Fruit fly (Drosophila melanogaster) whole organism, embryonic: ENCODE data around the gene AlaRS-m.

Experiments
- Awh ChIP-seq: fragments of 200-800 bp; sonication (Bioruptor generic); IDR thresholded peaks from 2 replicates; pipeline ENCODE4, ENCODE4 v1.3.6; 2022; ENCODE audit warnings: missing biosample characterization, missing genetic modification characterization
- Bdp1 ChIP-seq: fragments of 200-800 bp; sonication (Bioruptor generic); optimal IDR thresholded peaks from 3 replicates; lab custom pipeline; 2016; ENCODE audit warnings: missing biosample characterization, missing genetic modification characterization
- CG10267 ChIP-seq: fragments of 200-800 bp; sonication (Bioruptor generic); optimal IDR thresholded peaks from 2 replicates; lab custom pipeline; 2018; ENCODE audit warnings: missing biosample characterization, mild to moderate bottlenecking, missing genetic modification characterization, moderate library complexity
- CG10321 ChIP-seq: fragments of 200-800 bp; sonication (Bioruptor generic); IDR thresholded peaks from 2 replicates; pipeline ENCODE4 v1.3.6; 2022; ENCODE audit warnings: missing biosample characterization, missing genetic modification characterization
- CG14014 ChIP-seq: fragments of 200-800 bp; sonication (Bioruptor generic); IDR thresholded peaks from 2 replicates; pipeline ENCODE4 v1.3.6; 2022; ENCODE audit warnings: missing biosample characterization, missing genetic modification characterization
- CG15514 ChIP-seq: fragments of 200-800 bp; sonication (Bioruptor generic); optimal IDR thresholded peaks from 3 replicates; lab custom pipeline; 2017; ENCODE audit warnings: missing biosample characterization, missing genetic modification characterization, mild to moderate bottlenecking, moderate library complexity, missing genetic modification reagents
- CG16813 ChIP-seq: fragments of 200-800 bp; sonication (Bioruptor generic); IDR thresholded peaks from 3 replicates; pipeline ENCODE4 v1.3.6; 2022; ENCODE audit warnings: missing biosample characterization, missing genetic modification characterization; ENCODE audit not compliant: partially characterized antibody
- CG16863 ChIP-seq: fragments of 200-800 bp; sonication (Bioruptor generic); optimal IDR thresholded peaks from 3 replicates; lab custom pipeline; 2016; ENCODE audit warnings: missing biosample characterization, missing genetic modification characterization
- CG17361 ChIP-seq: fragments of 200-800 bp; sonication (Bioruptor generic); IDR thresholded peaks from 3 replicates; pipeline ENCODE4 v1.3.6; 2022; ENCODE audit warnings: missing biosample characterization, missing genetic modification characterization
- CG18619 ChIP-seq: fragments of 200-800 bp; sonication (Bioruptor generic); optimal IDR thresholded peaks from 3 replicates; lab custom pipeline; 2017; ENCODE audit warnings: missing biosample characterization, mild to moderate bottlenecking, missing genetic modification characterization
- CG3407 ChIP-seq: fragments of 200-800 bp; sonication (Bioruptor generic); optimal IDR thresholded peaks from 2 replicates; lab custom pipeline; 2018; ENCODE audit warnings: missing biosample characterization, mild to moderate bottlenecking, missing genetic modification characterization
- CG42726 ChIP-seq: fragments of 200-800 bp; sonication (Bioruptor generic); IDR thresholded peaks from 2 replicates; pipeline ENCODE4 v1.3.6; 2022; ENCODE audit warnings: missing biosample characterization, missing genetic modification characterization; ENCODE audit not compliant: partially characterized antibody
- CG4360 ChIP-seq: fragments of 200-800 bp; sonication (Bioruptor generic); IDR thresholded peaks from 2 replicates; pipeline ENCODE4 v1.3.6; 2022; ENCODE audit warnings: missing biosample characterization, missing genetic modification characterization
- CG6254 ChIP-seq: fragments of 200-800 bp; sonication (Bioruptor generic); optimal IDR thresholded peaks from 3 replicates; lab custom pipeline; 2017; ENCODE audit warnings: mild to moderate bottlenecking, missing biosample characterization, missing genetic modification reagents, missing genetic modification characterization
- CG7786 ChIP-seq: fragments of 200-800 bp; sonication (Bioruptor generic); optimal IDR thresholded peaks from 2 replicates; lab custom pipeline; 2016; ENCODE audit warnings: missing biosample characterization, missing genetic modification characterization
- CG7963 ChIP-seq: fragments of 200-800 bp; sonication (Bioruptor generic); IDR thresholded peaks from 3 replicates; pipeline ENCODE4 v1.3.6; 2022; ENCODE audit warnings: missing biosample characterization, missing genetic modification characterization; ENCODE audit not compliant: partially characterized antibody
- CG8765 ChIP-seq: fragments of 200-800 bp; sonication (Bioruptor generic); IDR thresholded peaks from 2 replicates; pipeline ENCODE4 v1.3.6; 2022; ENCODE audit warnings: missing biosample characterization, missing genetic modification characterization
- D ChIP-seq, 2 experiments: fragments of 200-800 bp in 1 of 2; fragments of >200 bp in 1 of 2; sonication (Bioruptor generic) in 1 of 2; optimal IDR thresholded peaks; 2 replicates in 1 of 2; 3 replicates in 1 of 2; lab custom pipeline; 2017; ENCODE audit warnings: mild to moderate bottlenecking in 1 of 2, missing biosample characterization in 1 of 2, missing genetic modification characterization in 1 of 2, missing genetic modification reagents in 1 of 2
- Dip3 ChIP-seq: fragments of 200-800 bp; sonication (Bioruptor generic); optimal IDR thresholded peaks from 3 replicates; lab custom pipeline; 2016; ENCODE audit warnings: missing biosample characterization, missing genetic modification characterization
- Ets65A ChIP-seq: fragments of 200-800 bp; sonication (Bioruptor generic); peaks from one replicate; lab custom pipeline; 2016; ENCODE audit warnings: missing biosample characterization, missing genetic modification characterization
- Gug ChIP-seq: fragments of 200-800 bp; sonication (Bioruptor generic); IDR thresholded peaks from 4 replicates; pipeline ENCODE4 v1.3.6; 2022; ENCODE audit warnings: missing biosample characterization, missing genetic modification characterization
- H2.0 ChIP-seq: fragments of 200-800 bp; sonication (Bioruptor generic); IDR thresholded peaks from 2 replicates; pipeline ENCODE4 v1.3.6; 2022; ENCODE audit warnings: missing biosample characterization, missing genetic modification characterization
- Hmx ChIP-seq: fragments of 200-800 bp; sonication (Bioruptor generic); optimal IDR thresholded peaks from 2 replicates; lab custom pipeline; 2016; ENCODE audit warnings: missing biosample characterization, missing genetic modification characterization
- Mrtf ChIP-seq: fragments of 200-800 bp; sonication (Bioruptor generic); IDR thresholded peaks from 3 replicates; pipeline ENCODE4 v1.3.6; 2022; ENCODE audit warnings: missing biosample characterization, missing genetic modification characterization
- NC2β ChIP-seq: fragments of 200-800 bp; sonication (Bioruptor generic); optimal IDR thresholded peaks from 2 replicates; lab custom pipeline; 2016; ENCODE audit warnings: missing biosample characterization, missing genetic modification characterization
- Neu2 ChIP-seq: fragments of 200-800 bp; sonication (Bioruptor generic); optimal IDR thresholded peaks from 3 replicates; lab custom pipeline; 2016; ENCODE audit warnings: missing biosample characterization, missing genetic modification characterization, borderline replicate concordance
- NfI ChIP-seq: fragments of 200-800 bp; sonication (Bioruptor generic); optimal IDR thresholded peaks from 3 replicates; lab custom pipeline; 2018; ENCODE audit warnings: missing biosample characterization, mild to moderate bottlenecking, missing genetic modification characterization, moderate library complexity
- Poxn ChIP-seq: fragments of 200-800 bp; sonication (Bioruptor generic); IDR thresholded peaks from 2 replicates; pipeline ENCODE4 v1.3.6; 2022; ENCODE audit warnings: missing biosample characterization, missing genetic modification characterization
- Rfx ChIP-seq: fragments of 200-800 bp; sonication (Bioruptor generic); IDR thresholded peaks from 2 replicates; pipeline ENCODE4 v1.3.6; 2022; ENCODE audit warnings: missing biosample characterization, missing genetic modification characterization
- Sry-δ ChIP-seq: fragments of 200-800 bp; sonication (Bioruptor generic); optimal IDR thresholded peaks from 2 replicates; lab custom pipeline; 2016; ENCODE audit warnings: missing biosample characterization, missing genetic modification characterization
- TFAM ChIP-seq: fragments of 200-800 bp; sonication (Bioruptor generic); optimal IDR thresholded peaks from 2 replicates; lab custom pipeline; 2017; ENCODE audit warnings: missing biosample characterization, missing genetic modification characterization, inconsistent platforms
- ac ChIP-seq: fragments of 200-800 bp; sonication (Bioruptor generic); optimal IDR thresholded peaks from 3 replicates; lab custom pipeline; 2017; ENCODE audit warnings: missing biosample characterization, mild to moderate bottlenecking, missing genetic modification characterization
- bbx ChIP-seq: fragments of 200-800 bp; sonication (Bioruptor generic); IDR thresholded peaks from 2 replicates; pipeline ENCODE4 v1.3.6; 2022; ENCODE audit warnings: missing biosample characterization, missing genetic modification characterization; ENCODE audit not compliant: partially characterized antibody
- btn ChIP-seq: fragments of 200-800 bp; sonication (Bioruptor generic); optimal IDR thresholded peaks from 2 replicates; lab custom pipeline; 2016; ENCODE audit warnings: missing biosample characterization, missing genetic modification characterization
- crp ChIP-seq, 2 experiments: fragments of 200-800 bp; sonication (Bioruptor generic); optimal IDR thresholded peaks; 2 replicates in 1 of 2; 3 replicates in 1 of 2; lab custom pipeline; 2017; ENCODE audit warnings: missing biosample characterization in 2 of 2, missing genetic modification characterization in 2 of 2, mild to moderate bottlenecking in 1 of 2, moderate library complexity in 1 of 2
- da ChIP-seq: fragments of 200-800 bp; sonication (Bioruptor generic); optimal IDR thresholded peaks from 2 replicates; lab custom pipeline; 2016; ENCODE audit warnings: missing biosample characterization, missing genetic modification characterization
- danr ChIP-seq: fragments of 200-800 bp; sonication (Bioruptor generic); IDR thresholded peaks from 2 replicates; pipeline ENCODE4 v1.3.6; 2022; ENCODE audit warnings: missing biosample characterization, missing genetic modification characterization
- dati ChIP-seq: fragments of 200-800 bp; sonication (Bioruptor generic); IDR thresholded peaks from 2 replicates; pipeline ENCODE4 v1.3.6; 2022; ENCODE audit warnings: missing biosample characterization, missing genetic modification characterization
- esg ChIP-seq: fragments of 200-800 bp; sonication (Bioruptor generic); conservative IDR thresholded peaks from 2 replicates; pipeline ENCODE4 v1.3.6; 2022; ENCODE audit warnings: missing biosample characterization, missing genetic modification characterization
- gcm ChIP-seq: fragments of 200-800 bp; sonication (Bioruptor generic); optimal IDR thresholded peaks from 2 replicates; lab custom pipeline; 2019; ENCODE audit warnings: missing biosample characterization, mild to moderate bottlenecking, missing genetic modification characterization, moderate library complexity
- hkb ChIP-seq, 2 experiments: fragments of 200-800 bp in 1 of 2; fragments of >200 bp in 1 of 2; sonication (Bioruptor generic) in 1 of 2; IDR thresholded peaks in 1 of 2; optimal IDR thresholded peaks in 1 of 2; 2 replicates each; pipeline versions ENCODE4 v1.3.6 to Lab custom; 2017 to 2022; ENCODE audit warnings: missing biosample characterization in 1 of 2, missing genetic modification characterization in 1 of 2
- hth ChIP-seq: fragments of >200 bp; optimal IDR thresholded peaks from 2 replicates; lab custom pipeline; 2017; ENCODE audit warnings: inconsistent platforms
- ken ChIP-seq: fragments of 200-800 bp; sonication (Bioruptor generic); IDR thresholded peaks from 3 replicates; pipeline ENCODE4 v1.3.6; 2022; ENCODE audit warnings: missing biosample characterization, missing genetic modification characterization
- lab ChIP-seq: fragments of 200-800 bp; sonication (Bioruptor generic); optimal IDR thresholded peaks from 3 replicates; lab custom pipeline; 2017; ENCODE audit warnings: missing biosample characterization, missing genetic modification characterization, mild to moderate bottlenecking, moderate library complexity, missing genetic modification reagents
- nerfin-1 ChIP-seq: fragments of 200-800 bp; sonication (Bioruptor generic); optimal IDR thresholded peaks from 3 replicates; lab custom pipeline; 2019; ENCODE audit warnings: missing biosample characterization, mild to moderate bottlenecking, missing genetic modification characterization, moderate library complexity
- p53 ChIP-seq: fragments of 200-800 bp; sonication (Bioruptor generic); optimal IDR thresholded peaks from 2 replicates; lab custom pipeline; 2016; ENCODE audit warnings: missing biosample characterization, missing genetic modification characterization
- sens ChIP-seq: fragments of 200-800 bp; sonication (Bioruptor generic); peaks from one replicate; lab custom pipeline; 2016; ENCODE audit warnings: missing biosample characterization, missing genetic modification characterization
- sug ChIP-seq: fragments of 200-800 bp; optimal IDR thresholded peaks from 2 replicates; lab custom pipeline; 2019; ENCODE audit warnings: missing biosample characterization, mild to moderate bottlenecking, missing genetic modification characterization, moderate library complexity
- unpg ChIP-seq: fragments of 200-800 bp; sonication (Bioruptor generic); optimal IDR thresholded peaks from 3 replicates; lab custom pipeline; 2018; ENCODE audit warnings: missing biosample characterization, mild to moderate bottlenecking, missing genetic modification characterization, moderate library complexity
- wdn ChIP-seq: fragments of 200-800 bp; sonication (Bioruptor generic); IDR thresholded peaks from 2 replicates; pipeline ENCODE4 v1.3.6; 2022; ENCODE audit warnings: missing biosample characterization, missing genetic modification characterization
- wor ChIP-seq: fragments of 200-800 bp; sonication (Bioruptor generic); IDR thresholded peaks from 2 replicates; pipeline ENCODE4 v1.3.6; 2022; ENCODE audit warnings: missing biosample characterization, missing genetic modification characterization

AlaRS-m gene

DNA sequence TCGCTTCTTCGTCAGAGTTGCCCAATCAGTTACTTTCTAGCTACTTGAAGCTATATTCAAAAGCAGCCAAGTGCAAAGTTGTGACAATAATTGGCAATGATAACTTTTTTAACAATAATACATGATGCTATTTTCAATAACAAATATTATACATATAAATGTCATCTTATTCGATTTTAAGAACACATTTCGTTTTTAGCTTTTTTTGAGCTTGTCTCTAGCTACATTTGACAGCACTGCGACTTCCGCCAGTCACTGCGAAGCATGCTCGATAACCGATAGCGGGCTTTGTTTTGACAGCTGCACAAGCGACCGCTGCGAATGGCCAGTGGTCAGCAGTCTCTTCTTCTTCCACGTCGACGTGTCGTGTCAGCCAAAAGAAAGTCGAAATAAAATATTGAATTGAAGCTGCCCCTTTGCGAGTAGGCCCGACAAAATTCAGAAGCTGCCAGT is 6.5 kb downstream of the AlaRS-m start, which contains the start of the genes Gen and Srp54k (continued):
- TF ChIP-seq esg (no peak), Ets65A (GFP tag; lab: Kevin White, UChicago) (peak; percentile 92), Neu2 (GFP tag; lab: Kevin White, UChicago) (no peak), CG7963 (no peak), CG10321 (GFP tag; lab: Robert Waterston, UW) (no peak), hth (lab: Kevin White, UChicago) (no peak), CG14014 (GFP tag; lab: Robert Waterston, UW) (no peak), Awh (no peak), TFAM (GFP tag; lab: Kevin White, UChicago) (no peak), bbx (no peak), btn (GFP tag; lab: Kevin White, UChicago) (no peak), NC2β (peak; percentile 56), wdn (no peak), CG7786 (GFP tag; lab: Kevin White, UChicago) (no peak), nerfin-1 (tag; lab: Kevin White, UChicago) (no peak), wor (GFP tag; lab: Robert Waterston, UW) (no peak), lab (GFP tag; lab: Kevin White, UChicago) (no peak), danr (GFP tag; lab: Robert Waterston, UW) (no peak), CG42726 (peak; percentile 8; the same call in 1 of the 2 replicates), CG4360 (GFP tag; lab: Robert Waterston, UW) (no peak), CG16813 (GFP tag; lab: Robert Waterston, UW) (0 out of 3 replicates have a peak, but pooled peaks have one; percentile 25), H2.0 (GFP tag; lab: Robert Waterston, UW) (0 out of 2 replicates have a peak, but pooled peaks have one; percentile 6), CG6254 (GFP tag; lab: Kevin White, UChicago) (no peak), Rfx (GFP tag; lab: Robert Waterston, UW) (peak; percentile 69), CG17361 (GFP tag; lab: Robert Waterston, UW) (no peak), da (GFP tag; lab: Kevin White, UChicago) (peak; percentile 77), hkb (optimal IDR thresholded peaks at IDR 0.05; lab: Kevin White, UChicago) (peak; percentile 85), hkb (GFP tag; IDR thresholded peaks at IDR 0.05; lab: Robert Waterston, UW) (no peak), D (optimal IDR thresholded peaks at IDR 0.05; lab: Kevin White, UChicago) (no peak), D (GFP tag; optimal IDR thresholded peaks at IDR 0.05; lab: Kevin White, UChicago) (no peak), unpg (GFP tag; lab: Kevin White, UChicago) (no peak), crp (GFP tag; optimal IDR thresholded peaks at IDR 0.05; lab: Kevin White, UChicago) (peak in 1 of 2 experiments; percentile 80), CG8765 (GFP tag; lab: Robert Waterston, UW) (no peak), dati (GFP tag; lab: Robert Waterston, UW) (no peak), sens (GFP tag; lab: Kevin White, UChicago) (peak; percentile 84), Dip3 (GFP tag; lab: Kevin White, UChicago) (peak; percentile 25), CG18619 (GFP tag; lab: Kevin White, UChicago) (peak; percentile 34), ken (GFP tag; lab: Robert Waterston, UW) (no peak), CG15514 (peak; percentile 34), Sry-δ (GFP tag; lab: Kevin White, UChicago) (peak; percentile 41), CG16863 (GFP tag; lab: Kevin White, UChicago) (no peak), Poxn (GFP tag; lab: Robert Waterston, UW) (no peak), Bdp1 (GFP tag; lab: Kevin White, UChicago) (no peak), Gug (GFP tag; lab: Robert Waterston, UW) (no peak), gcm (GFP tag; lab: Kevin White, UChicago) (no peak), sug (tag; lab: Kevin White, UChicago) (no peak), CG10267 (tag; lab: Kevin White, UChicago) (no peak), NfI (GFP tag; lab: Kevin White, UChicago) (peak; percentile 33), Mrtf (GFP tag; lab: Robert Waterston, UW) (no peak), CG3407 (GFP tag; lab: Kevin White, UChicago) (no peak), ac (no peak), Hmx (no peak), p53 (no peak)
